Worm (Caenorhabditis elegans) whole organism, early embryonic: ENCODE data around the gene Y42A5A.3.
"Not testable (repeated sequence)": the region's sequence is repeated elsewhere in the genome, so short reads cannot be mapped to it uniquely, and the experiment has no call there.

Experiments used
- B0310.2 ChIP-seq: sonication (generic microtip); optimal IDR thresholded peaks from 2 replicates; lab custom pipeline; 2016; ENCODE audit warnings: mild to moderate bottlenecking, missing genetic modification characterization, missing compliant biosample characterization
- F13C5.2 ChIP-seq: sonication (generic microtip); optimal IDR thresholded peaks from 2 replicates; lab custom pipeline; 2017; ENCODE audit warnings: mild to moderate bottlenecking, missing genetic modification characterization, inconsistent platforms, missing compliant biosample characterization
- aly-1 ChIP-seq: sonication (generic microtip); optimal IDR thresholded peaks from 2 replicates; lab custom pipeline; 2016; ENCODE audit warnings: missing genetic modification characterization, missing compliant biosample characterization
- ama-1 ChIP-seq: fragments of 150-350 bp; optimal IDR thresholded peaks from 2 replicates; lab custom pipeline; 2014
- ceh-13 ChIP-seq: fragments of 200-800 bp; sonication (Bioruptor generic); optimal IDR thresholded peaks from 2 replicates; lab custom pipeline; 2018; ENCODE audit warnings: mild to moderate bottlenecking, missing genetic modification characterization, missing compliant biosample characterization
- ceh-36 ChIP-seq: sonication (generic microtip); optimal IDR thresholded peaks from 2 replicates; lab custom pipeline; 2016; ENCODE audit warnings: missing genetic modification characterization, inconsistent platforms, missing compliant biosample characterization
- ets-7 ChIP-seq: sonication (generic microtip); optimal IDR thresholded peaks from 2 replicates; lab custom pipeline; 2016; ENCODE audit warnings: missing genotype, missing genetic modification characterization, missing compliant biosample characterization
- flt-1 ChIP-seq: fragments of 200-800 bp; sonication (Bioruptor generic); IDR thresholded peaks from 2 replicates; pipeline ENCODE4 v1.3.6; 2022; ENCODE audit warnings: missing genetic modification characterization, missing compliant biosample characterization
- hmbx-1 ChIP-seq: sonication (generic microtip); optimal IDR thresholded peaks from 2 replicates; lab custom pipeline; 2016; ENCODE audit warnings: mild to moderate bottlenecking, missing genetic modification characterization, missing compliant biosample characterization
- hmg-4 ChIP-seq: fragments of 200-800 bp; sonication (Bioruptor generic); optimal IDR thresholded peaks from 2 replicates; lab custom pipeline; 2018; ENCODE audit warnings: mild to moderate bottlenecking, missing genetic modification characterization, missing compliant biosample characterization
- hnd-1 ChIP-seq: sonication (generic microtip); optimal IDR thresholded peaks from 2 replicates; lab custom pipeline; 2016; ENCODE audit warnings: missing genetic modification characterization, missing compliant biosample characterization
- pes-1 ChIP-seq: fragments of 200-800 bp; sonication (Bioruptor generic); IDR thresholded peaks from 2 replicates; pipeline ENCODE4 v1.3.6; 2022; ENCODE audit warnings: missing genetic modification reagents, missing genetic modification characterization, missing compliant biosample characterization
- scrt-1 ChIP-seq: fragments of 200-800 bp; sonication (Bioruptor generic); IDR thresholded peaks from 2 replicates; pipeline ENCODE4 v1.3.6; 2022; ENCODE audit warnings: missing genetic modification characterization, missing compliant biosample characterization
- sea-1 ChIP-seq: fragments of 200-800 bp; sonication (Bioruptor generic); conservative IDR thresholded peaks from 2 replicates; pipeline ENCODE4 v1.3.6; 2022; ENCODE audit warnings: missing genetic modification characterization, missing compliant biosample characterization
- tbx-11 ChIP-seq: fragments of 200-800 bp; sonication (Bioruptor generic); IDR thresholded peaks from 2 replicates; pipeline ENCODE4 v1.3.6; 2022; ENCODE audit warnings: missing genetic modification characterization, missing compliant biosample characterization
- tbx-37 ChIP-seq: fragments of 200-800 bp; sonication (Bioruptor generic); conservative IDR thresholded peaks from 2 replicates; pipeline ENCODE4 v1.3.6; 2022; ENCODE audit warnings: missing genetic modification reagents, missing genetic modification characterization, missing compliant biosample characterization
- tra-4 ChIP-seq: sonication (generic microtip); optimal IDR thresholded peaks from 2 replicates; lab custom pipeline; 2017; ENCODE audit warnings: missing genetic modification characterization, missing compliant biosample characterization

Gene Y42A5A.3

ce11 chrV:11109647-11110046 lies 13.9 kb upstream of the Y42A5A.3 start, which contains the start of gene Y42A5A.5:
TSS of gene Y42A5A.5 (minus strand) at chrV:11109747.
- not testable (repeated sequence) for TF ChIP-seq ceh-36 (tag; lab: Kevin White, UChicago); hnd-1 (tag; lab: Kevin White, UChicago); hmg-4 (GFP tag; lab: Kevin White, UChicago)

ce11 chrV:11104408-11104807 lies 8.6 kb upstream of the Y42A5A.3 start:
- TF ChIP-seq hnd-1 (tag; lab: Kevin White, UChicago), result no peak
- TF ChIP-seq ama-1 (lab: Kevin White, UChicago), result no peak
- no peak for TF ChIP-seq flt-1 (GFP tag; lab: Robert Waterston, UW)
- TF ChIP-seq pes-1 (GFP tag; lab: Robert Waterston, UW), result no peak
- no peak for TF ChIP-seq ceh-36 (tag; lab: Kevin White, UChicago)
- TF ChIP-seq hmbx-1 (tag; lab: Kevin White, UChicago), result no peak
- no peak for TF ChIP-seq sea-1 (GFP tag; lab: Robert Waterston, UW)
- TF ChIP-seq ets-7 (tag; lab: Kevin White, UChicago), result no peak
- TF ChIP-seq tra-4 (tag; lab: Kevin White, UChicago), result no peak
- no peak for TF ChIP-seq tbx-11
- no peak for TF ChIP-seq hmg-4 (GFP tag; lab: Kevin White, UChicago)
- no peak for TF ChIP-seq aly-1
- no peak for TF ChIP-seq tbx-37 (GFP tag; lab: Robert Waterston, UW)
- TF ChIP-seq B0310.2 (tag; lab: Kevin White, UChicago), result no peak
- no peak for TF ChIP-seq ceh-13 (GFP tag; lab: Kevin White, UChicago)

DNA sequence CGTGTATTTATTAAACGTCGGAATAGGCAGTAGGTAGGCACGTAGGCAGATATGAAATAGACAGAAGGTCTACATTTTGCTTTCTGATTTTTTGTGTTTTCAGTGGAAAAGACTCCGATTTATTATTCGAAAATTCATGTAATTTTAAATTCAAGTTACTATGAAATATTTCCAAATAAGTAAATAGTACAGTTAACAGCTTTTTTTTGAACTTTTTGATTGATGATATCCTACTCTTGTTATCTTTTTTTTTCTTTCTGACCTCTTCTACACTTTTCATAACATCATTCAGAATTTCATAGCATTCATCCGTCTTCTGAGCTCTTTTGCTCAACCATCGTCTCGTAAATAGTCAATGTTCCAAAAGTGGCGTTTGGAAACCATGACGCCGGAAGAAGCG lies 2.8 kb upstream of the Y42A5A.3 start, which contains the start of gene cdkl-1:
cdkl-1 (plus strand) TSS at position 301 of the 400 bp plus-strand sequence.
- TF ChIP-seq hnd-1 (tag; lab: Kevin White, UChicago) (no peak), ceh-13 (GFP tag; lab: Kevin White, UChicago) (no peak), sea-1 (GFP tag; lab: Robert Waterston, UW) (no peak), hmbx-1 (tag; lab: Kevin White, UChicago) (no peak), B0310.2 (tag; lab: Kevin White, UChicago) (no peak), ets-7 (tag; lab: Kevin White, UChicago) (no peak), F13C5.2 (tag; lab: Kevin White, UChicago) (no peak), hmg-4 (GFP tag; lab: Kevin White, UChicago) (no peak), tbx-37 (GFP tag; lab: Robert Waterston, UW) (no peak), scrt-1 (GFP tag; lab: Robert Waterston, UW) (no peak), ceh-36 (tag; lab: Kevin White, UChicago) (no peak), ama-1 (lab: Kevin White, UChicago) (no peak), flt-1 (GFP tag; lab: Robert Waterston, UW) (no peak), aly-1 (no peak), tra-4 (tag; lab: Kevin White, UChicago) (no peak), pes-1 (GFP tag; lab: Robert Waterston, UW) (no peak)

- TF ChIP-seq scrt-1 (GFP tag; lab: Robert Waterston, UW) (no peak), B0310.2 (tag; lab: Kevin White, UChicago) (no peak), ceh-36 (tag; lab: Kevin White, UChicago) (no peak), aly-1 (no peak), sea-1 (GFP tag; lab: Robert Waterston, UW) (no peak), F13C5.2 (tag; lab: Kevin White, UChicago) (no peak), tbx-37 (GFP tag; lab: Robert Waterston, UW) (no peak), tbx-11 (no peak), ets-7 (tag; lab: Kevin White, UChicago) (no peak), hmg-4 (GFP tag; lab: Kevin White, UChicago) (no peak), tra-4 (tag; lab: Kevin White, UChicago) (no peak)
Measured at ce11 chrV:11094698-11095097, 1.1 kb downstream of the Y42A5A.3 start.

- TF ChIP-seq hmg-4 (GFP tag; lab: Kevin White, UChicago) (no peak), F13C5.2 (tag; lab: Kevin White, UChicago) (no peak), B0310.2 (tag; lab: Kevin White, UChicago) (no peak)
Measured at ce11 chrV:11093163-11094091, 2.3 kb downstream of the Y42A5A.3 start, which contains the start of gene lact-8. TSS of gene lact-8 (minus strand) at chrV:11093607.

- TF ChIP-seq hnd-1 (tag; lab: Kevin White, UChicago) (no peak), tbx-37 (GFP tag; lab: Robert Waterston, UW) (no peak), F13C5.2 (tag; lab: Kevin White, UChicago) (no peak), ama-1 (lab: Kevin White, UChicago) (no peak), ceh-36 (tag; lab: Kevin White, UChicago) (no peak), tra-4 (tag; lab: Kevin White, UChicago) (no peak)
Measured at ce11 chrV:11087519-11087998, 8.2 kb downstream of the Y42A5A.3 start, which contains the start of gene Y42A5A.1. TSS of gene Y42A5A.1 (plus strand) at chrV:11087948.

DNA sequence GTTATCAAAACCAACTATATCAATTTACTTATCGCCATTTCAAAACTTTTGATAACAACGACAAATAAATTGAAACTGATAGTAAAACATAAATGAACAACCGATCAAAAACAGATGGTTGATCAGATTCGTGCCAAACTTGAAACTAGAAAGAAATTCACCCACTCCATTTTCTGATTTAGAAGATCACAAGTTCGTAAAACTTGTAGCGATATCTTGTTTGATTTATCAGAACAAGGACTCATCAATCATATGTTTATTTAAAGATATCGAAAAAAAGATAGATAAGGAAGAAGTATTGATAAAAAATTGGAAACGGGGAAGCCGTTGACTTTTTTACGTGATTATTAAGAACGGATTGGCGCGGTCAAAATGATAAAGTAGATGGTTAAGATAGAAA lies 8.7 kb downstream of the Y42A5A.3 start:
- TF ChIP-seq ceh-13 (GFP tag; lab: Kevin White, UChicago) (no peak), hmbx-1 (tag; lab: Kevin White, UChicago) (no peak), tbx-11 (no peak), hnd-1 (tag; lab: Kevin White, UChicago) (no peak), ceh-36 (tag; lab: Kevin White, UChicago) (no peak), ama-1 (lab: Kevin White, UChicago) (no peak), flt-1 (GFP tag; lab: Robert Waterston, UW) (no peak), tbx-37 (GFP tag; lab: Robert Waterston, UW) (no peak), B0310.2 (tag; lab: Kevin White, UChicago) (no peak), tra-4 (tag; lab: Kevin White, UChicago) (no peak), scrt-1 (GFP tag; lab: Robert Waterston, UW) (no peak), sea-1 (GFP tag; lab: Robert Waterston, UW) (no peak), F13C5.2 (tag; lab: Kevin White, UChicago) (no peak), pes-1 (GFP tag; lab: Robert Waterston, UW) (no peak), hmg-4 (GFP tag; lab: Kevin White, UChicago) (no peak), aly-1 (no peak)
